Fruit fly (Drosophila melanogaster): ENCODE data around the gene Edem1.
A peak's percentile ranks its signal among the peaks of the same experiment; 100 is the strongest.

Gene Edem1

DNA sequence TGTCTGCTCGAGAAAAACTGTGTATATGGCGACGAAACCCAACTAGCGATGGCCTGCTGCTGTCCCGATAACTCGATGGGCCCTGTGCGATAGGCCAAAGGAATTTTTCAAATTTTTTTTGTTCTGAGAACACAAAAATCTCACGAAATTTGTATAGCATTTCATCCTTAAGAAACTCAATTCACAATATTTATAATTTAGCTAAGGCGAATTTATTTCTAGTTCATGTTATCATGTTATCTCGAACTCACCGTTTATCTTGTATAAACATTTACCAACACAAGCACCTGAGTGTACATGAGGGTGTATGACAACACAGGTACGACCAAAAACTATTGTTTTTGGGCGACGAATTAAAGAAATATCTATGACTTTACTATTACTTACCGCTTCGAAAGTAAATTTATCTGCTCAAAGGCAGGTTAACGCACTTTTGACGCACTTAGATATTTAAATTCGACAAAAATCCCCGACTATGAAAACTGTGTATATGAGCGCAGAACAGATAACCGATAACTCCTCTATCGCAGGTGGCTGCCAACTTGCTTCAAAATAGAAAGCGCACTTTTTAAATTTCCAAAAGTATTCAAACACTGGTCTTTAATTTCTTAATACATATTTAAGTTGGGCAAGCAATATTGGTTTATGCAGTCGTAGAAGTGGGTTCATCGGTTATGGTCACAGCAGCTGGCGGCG is 8.4 kb downstream of the Edem1 start, which contains the start of gene arm (continued):
- TF ChIP-seq CG10147 (GFP tag; optimal IDR thresholded peaks at IDR 0.05) (no peak), otp (GFP tag; IDR thresholded peaks at IDR 0.05) (no peak), sens (GFP tag) (peak; percentile 61), lilli (GFP tag; optimal IDR thresholded peaks at IDR 0.05) (peak; percentile 11), zfh2 (GFP tag; optimal IDR thresholded peaks at IDR 0.05) (peak; percentile 2), Med (GFP tag) (peak; percentile 20), CG12659 (GFP tag; optimal IDR thresholded peaks at IDR 0.05) (peak; percentile 6), CG32767 (GFP tag; IDR thresholded peaks at IDR 0.05) (0 out of 2 replicates have a peak, but pooled peaks have one; percentile 9), pnt (GFP tag; optimal IDR thresholded peaks at IDR 0.05) (no peak), CG15514 (GFP tag; optimal IDR thresholded peaks at IDR 0.05) (peak; percentile 11), crc (GFP tag; optimal IDR thresholded peaks at IDR 0.05) (no peak), Dp (GFP tag; optimal IDR thresholded peaks at IDR 0.05) (peak; percentile 82), CG14710 (tag; optimal IDR thresholded peaks at IDR 0.05) (peak; percentile 6), tll (GFP tag; optimal IDR thresholded peaks at IDR 0.05) (no peak), Sox102F (GFP tag; optimal IDR thresholded peaks at IDR 0.05) (no peak), GATAe (GFP tag; conservative IDR thresholded peaks at IDR 0.05) (no peak), Pdp1 (GFP tag; optimal IDR thresholded peaks at IDR 0.05) (peak in 1 of 2 experiments; percentile 21), CG7745 (tag; optimal IDR thresholded peaks at IDR 0.05) (no peak), dimm (GFP tag; IDR thresholded peaks at IDR 0.05) (no peak), amos (GFP tag; IDR thresholded peaks at IDR 0.05; ENCODE audit: partially characterized antibody) (peak; percentile 26; the same call in 1 of the 2 replicates), CG43689 (GFP tag; IDR thresholded peaks at IDR 0.05) (no peak), CG2120 (GFP tag; optimal IDR thresholded peaks at IDR 0.05) (peak; percentile 43), her (GFP tag; optimal IDR thresholded peaks at IDR 0.05) (no peak), Poxn (GFP tag; IDR thresholded peaks at IDR 0.05) (no peak), Taf1 (GFP tag; IDR thresholded peaks at IDR 0.05) (no peak), MBD-R2 (GFP tag; IDR thresholded peaks at IDR 0.05) (no peak), sqz (GFP tag; optimal IDR thresholded peaks at IDR 0.05) (peak; percentile 23), peb (GFP tag; IDR thresholded peaks at IDR 0.05) (no peak), ap (GFP tag; IDR thresholded peaks at IDR 0.05) (no peak), chn (GFP tag; optimal IDR thresholded peaks at IDR 0.05) (no peak)

DNA sequence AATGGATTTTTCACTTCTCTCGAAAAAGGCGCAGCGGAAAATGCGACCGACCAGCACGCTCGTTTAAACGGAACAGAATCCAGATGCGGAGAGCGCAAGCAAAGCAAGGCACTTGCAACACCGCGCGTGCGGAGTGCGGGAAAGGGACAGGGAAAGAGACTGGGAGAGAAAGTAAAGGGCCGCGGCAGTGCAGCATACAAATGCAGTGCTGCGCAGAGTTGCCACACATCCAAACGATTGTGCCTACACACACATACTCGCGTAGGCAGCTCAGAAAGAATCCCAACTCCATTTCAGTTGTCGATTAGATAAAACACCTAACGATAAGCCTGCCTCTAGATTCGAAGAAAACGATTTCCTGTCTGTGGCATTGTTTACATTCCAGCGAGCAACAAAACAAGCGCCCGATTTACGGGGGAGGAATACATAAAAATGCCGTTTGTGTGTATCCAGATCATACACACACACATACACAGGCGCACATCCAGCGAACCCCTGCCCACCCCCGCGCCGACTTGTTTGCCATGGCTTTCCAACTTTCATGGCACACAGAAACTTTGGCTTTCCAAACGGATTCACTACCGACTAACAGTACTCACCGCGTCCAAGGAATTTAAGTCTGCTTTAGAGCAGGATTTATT is 9.1 kb downstream of the Edem1 start:
- TF ChIP-seq Mad (GFP tag; optimal IDR thresholded peaks at IDR 0.05) (no peak), CG1792 (GFP tag; optimal IDR thresholded peaks at IDR 0.05) (no peak), z (GFP tag; IDR thresholded peaks at IDR 0.05) (no peak), ttk (GFP tag; IDR thresholded peaks at IDR 0.05) (no peak), repo (GFP tag; optimal IDR thresholded peaks at IDR 0.05) (no peak), ash1 (GFP tag; optimal IDR thresholded peaks at IDR 0.05) (no peak), CG14050 (GFP tag; IDR thresholded peaks at IDR 0.05) (no peak), CG1024 (GFP tag; IDR thresholded peaks at IDR 0.05) (no peak), aop (GFP tag; IDR thresholded peaks at IDR 0.05) (no peak), ATbp (GFP tag; optimal IDR thresholded peaks at IDR 0.05) (no peak), Med (GFP tag) (peak; percentile 74), HLHmδ (GFP tag; optimal IDR thresholded peaks at IDR 0.05) (peak; percentile 36), caup (GFP tag; optimal IDR thresholded peaks at IDR 0.05; ENCODE audit: severe bottlenecking) (no peak), CG7372 (GFP tag; IDR thresholded peaks at IDR 0.05) (no peak), Sin3A (optimal IDR thresholded peaks at IDR 0.05) (no peak), CG13424 (tag; optimal IDR thresholded peaks at IDR 0.05) (no peak), chif (GFP tag; optimal IDR thresholded peaks at IDR 0.05) (no peak), YL-1 (GFP tag; optimal IDR thresholded peaks at IDR 0.05) (peak; percentile 43), prd (optimal IDR thresholded peaks at IDR 0.05) (no peak), prd (GFP tag; IDR thresholded peaks at IDR 0.05) (no peak), HmgD (GFP tag; optimal IDR thresholded peaks at IDR 0.05) (peak; percentile 1), Mrtf (GFP tag; IDR thresholded peaks at IDR 0.05) (no peak)
